Fruit fly (Drosophila melanogaster) whole organism, embryonic: Measurements from ENCODE around the gene Bet3.

Experiments used
- Abd-B ChIP-seq: fragments of 200-800 bp; sonication (Bioruptor generic); optimal IDR thresholded peaks from 2 replicates; lab custom pipeline; 2018; ENCODE audit warnings: missing biosample characterization, mild to moderate bottlenecking, missing genetic modification characterization, moderate library complexity
- Ada2b ChIP-seq: fragments of 200-800 bp; sonication (Bioruptor generic); IDR thresholded peaks from 2 replicates; pipeline ENCODE4 v1.3.6; 2022; ENCODE audit warnings: missing biosample characterization, missing genetic modification characterization
- Antp ChIP-seq: fragments of 200-800 bp; sonication (Bioruptor generic); optimal IDR thresholded peaks from 3 replicates; lab custom pipeline; 2016; ENCODE audit warnings: missing biosample characterization, missing genetic modification characterization
- CG10979 ChIP-seq: fragments of 200-800 bp; sonication (Bioruptor generic); optimal IDR thresholded peaks from 2 replicates; lab custom pipeline; 2018; ENCODE audit warnings: missing biosample characterization, mild to moderate bottlenecking, missing genetic modification characterization, moderate library complexity
- CG1233 ChIP-seq: fragments of 200-800 bp; sonication (Bioruptor generic); optimal IDR thresholded peaks from 4 replicates; lab custom pipeline; 2018; ENCODE audit warnings: missing biosample characterization, mild to moderate bottlenecking, missing genetic modification characterization
- CG15269 ChIP-seq: fragments of 200-800 bp; sonication (Bioruptor generic); optimal IDR thresholded peaks from 2 replicates; lab custom pipeline; 2018; ENCODE audit warnings: missing biosample characterization, mild to moderate bottlenecking, missing genetic modification characterization, moderate library complexity
- CG1832 ChIP-seq: fragments of 200-800 bp; sonication (Bioruptor generic); optimal IDR thresholded peaks from 2 replicates; lab custom pipeline; 2017; ENCODE audit warnings: missing biosample characterization, mild to moderate bottlenecking, missing genetic modification characterization, inconsistent platforms
- CG18764 ChIP-seq: fragments of 200-800 bp; sonication (Bioruptor generic); optimal IDR thresholded peaks from 3 replicates; lab custom pipeline; 2016; ENCODE audit warnings: missing biosample characterization, missing genetic modification characterization
- CG33557 ChIP-seq: fragments of 200-800 bp; sonication (Bioruptor generic); optimal IDR thresholded peaks from 2 replicates; lab custom pipeline; 2019; ENCODE audit warnings: missing biosample characterization, mild to moderate bottlenecking, missing genetic modification characterization, moderate library complexity
- CG3838 ChIP-seq: fragments of 200-800 bp; sonication (Bioruptor generic); optimal IDR thresholded peaks from 3 replicates; lab custom pipeline; 2016; ENCODE audit warnings: missing biosample characterization, missing genetic modification characterization
- CG5180 ChIP-seq: fragments of 200-800 bp; sonication (Bioruptor generic); optimal IDR thresholded peaks from 3 replicates; lab custom pipeline; 2017; ENCODE audit warnings: missing biosample characterization, missing genetic modification characterization, mild to moderate bottlenecking, moderate library complexity, missing genetic modification reagents
- CG5245 ChIP-seq: fragments of 200-800 bp; sonication (Bioruptor generic); optimal IDR thresholded peaks from 3 replicates; lab custom pipeline; 2016; ENCODE audit warnings: missing biosample characterization, missing genetic modification characterization
- CG6175 ChIP-seq: fragments of 200-800 bp; sonication (Bioruptor generic); IDR thresholded peaks from 3 replicates; pipeline ENCODE4 v1.3.6; 2022; ENCODE audit warnings: missing biosample characterization, missing genetic modification characterization
- CG6765 ChIP-seq: fragments of 200-800 bp; sonication (Bioruptor generic); optimal IDR thresholded peaks from 3 replicates; lab custom pipeline; 2017; ENCODE audit warnings: missing biosample characterization, mild to moderate bottlenecking, missing genetic modification characterization
- CG7556 ChIP-seq: fragments of 200-800 bp; sonication (Bioruptor generic); optimal IDR thresholded peaks from 2 replicates; lab custom pipeline; 2017; ENCODE audit warnings: missing biosample characterization, mild to moderate bottlenecking, missing genetic modification characterization
- CG8089 ChIP-seq: fragments of 200-800 bp; sonication (Bioruptor generic); optimal IDR thresholded peaks from 3 replicates; lab custom pipeline; 2016; ENCODE audit warnings: missing biosample characterization, missing genetic modification characterization
- CG9215 ChIP-seq: fragments of 200-800 bp; sonication (Bioruptor generic); IDR thresholded peaks from 2 replicates; pipeline ENCODE4 v1.3.6; 2022; ENCODE audit warnings: missing biosample characterization, missing genetic modification characterization
- CG9609 ChIP-seq: fragments of 200-800 bp; sonication (Bioruptor generic); optimal IDR thresholded peaks from 3 replicates; lab custom pipeline; 2016; ENCODE audit warnings: missing biosample characterization, missing genetic modification characterization
- Dad ChIP-seq: fragments of 200-800 bp; sonication (Bioruptor generic); optimal IDR thresholded peaks from 3 replicates; lab custom pipeline; 2016; ENCODE audit warnings: missing biosample characterization, missing genetic modification characterization
- Deaf1 ChIP-seq: fragments of 200-800 bp; optimal IDR thresholded peaks from 3 replicates; lab custom pipeline; 2019; ENCODE audit warnings: missing biosample characterization, mild to moderate bottlenecking, missing genetic modification characterization, moderate library complexity
- HLH4C ChIP-seq: fragments of 200-800 bp; sonication (Bioruptor generic); IDR thresholded peaks from 3 replicates; pipeline ENCODE4 v1.3.6; 2022; ENCODE audit warnings: missing biosample characterization, missing genetic modification characterization; ENCODE audit not compliant: partially characterized antibody
- HLH54F ChIP-seq: fragments of 200-800 bp; sonication (Bioruptor generic); optimal IDR thresholded peaks from 3 replicates; lab custom pipeline; 2016; ENCODE audit warnings: missing biosample characterization, missing genetic modification characterization
- HmgZ ChIP-seq: fragments of 200-800 bp; sonication (Bioruptor generic); optimal IDR thresholded peaks from 2 replicates; lab custom pipeline; 2018; ENCODE audit warnings: missing biosample characterization, mild to moderate bottlenecking, missing genetic modification characterization
- Jarid2 ChIP-seq: fragments of 200-800 bp; sonication (Bioruptor generic); optimal IDR thresholded peaks from 3 replicates; lab custom pipeline; 2017; ENCODE audit warnings: mild to moderate bottlenecking, missing biosample characterization, missing genetic modification reagents, missing genetic modification characterization
- Lim3 ChIP-seq: fragments of 200-800 bp; sonication (Bioruptor generic); IDR thresholded peaks from 2 replicates; pipeline ENCODE4 v1.3.6; 2022; ENCODE audit warnings: missing biosample characterization, missing genetic modification characterization
- MTF-1 ChIP-seq: fragments of 200-800 bp; sonication (Bioruptor generic); optimal IDR thresholded peaks from 2 replicates; lab custom pipeline; 2018; ENCODE audit warnings: missing biosample characterization, mild to moderate bottlenecking, missing genetic modification characterization, borderline replicate concordance
- Meics ChIP-seq: fragments of 200-800 bp; sonication (Bioruptor generic); optimal IDR thresholded peaks from 2 replicates; lab custom pipeline; 2017; ENCODE audit warnings: missing biosample characterization, mild to moderate bottlenecking, missing genetic modification characterization
- NFAT ChIP-seq: fragments of 200-800 bp; sonication (Bioruptor generic); IDR thresholded peaks from 2 replicates; pipeline ENCODE4 v1.3.6; 2022; ENCODE audit warnings: missing biosample characterization, missing genetic modification characterization
- Pdp1 ChIP-seq, 2 experiments: fragments of 200-800 bp; sonication (Bioruptor generic); optimal IDR thresholded peaks; 3 replicates each; lab custom pipeline; 2016; ENCODE audit warnings: missing biosample characterization in 2 of 2, missing genetic modification characterization in 2 of 2, mild to moderate bottlenecking in 1 of 2, moderate library complexity in 1 of 2
- TFAM ChIP-seq: fragments of 200-800 bp; sonication (Bioruptor generic); optimal IDR thresholded peaks from 2 replicates; lab custom pipeline; 2017; ENCODE audit warnings: missing biosample characterization, missing genetic modification characterization, inconsistent platforms
- az2 ChIP-seq: fragments of 200-800 bp; sonication (Bioruptor generic); optimal IDR thresholded peaks from 3 replicates; lab custom pipeline; 2016; ENCODE audit warnings: missing biosample characterization, missing genetic modification characterization
- danr ChIP-seq: fragments of 200-800 bp; sonication (Bioruptor generic); IDR thresholded peaks from 2 replicates; pipeline ENCODE4 v1.3.6; 2022; ENCODE audit warnings: missing biosample characterization, missing genetic modification characterization
- dm ChIP-seq: fragments of 200-800 bp; sonication (Bioruptor generic); optimal IDR thresholded peaks from 3 replicates; lab custom pipeline; 2016; ENCODE audit warnings: missing biosample characterization, missing genetic modification characterization
- gce ChIP-seq: fragments of 200-800 bp; sonication (Bioruptor generic); IDR thresholded peaks from 3 replicates; pipeline ENCODE4 v1.3.6; 2022; ENCODE audit warnings: missing biosample characterization, missing genetic modification characterization
- gcm2 ChIP-seq: fragments of 200-800 bp; sonication (Bioruptor generic); optimal IDR thresholded peaks from 2 replicates; lab custom pipeline; 2016; ENCODE audit warnings: missing biosample characterization, missing genetic modification characterization
- lilli ChIP-seq: fragments of 200-800 bp; sonication (Bioruptor generic); optimal IDR thresholded peaks from 3 replicates; lab custom pipeline; 2016; ENCODE audit warnings: missing biosample characterization, missing genetic modification characterization
- mam ChIP-seq: fragments of 200-800 bp; sonication (Bioruptor generic); optimal IDR thresholded peaks from 3 replicates; lab custom pipeline; 2016; ENCODE audit warnings: missing biosample characterization, missing genetic modification characterization
- nerfin-2 ChIP-seq: fragments of 200-800 bp; sonication (Bioruptor generic); IDR thresholded peaks from 2 replicates; pipeline ENCODE4 v1.3.6; 2022; ENCODE audit warnings: missing biosample characterization, missing genetic modification characterization; ENCODE audit not compliant: partially characterized antibody
- nom ChIP-seq: fragments of 200-800 bp; sonication (Bioruptor generic); optimal IDR thresholded peaks from 2 replicates; lab custom pipeline; 2017; ENCODE audit warnings: missing biosample characterization, missing genetic modification characterization, mild to moderate bottlenecking, moderate library complexity, missing genetic modification reagents
- onecut ChIP-seq: fragments of 200-800 bp; sonication (Bioruptor generic); IDR thresholded peaks from 2 replicates; pipeline ENCODE4 v1.3.6; 2022; ENCODE audit warnings: missing biosample characterization, missing genetic modification characterization
- peb ChIP-seq: fragments of 200-800 bp; sonication (Bioruptor generic); IDR thresholded peaks from 2 replicates; pipeline ENCODE4 v1.3.6; 2022; ENCODE audit warnings: missing biosample characterization, missing genetic modification characterization
- pho ChIP-seq: fragments of 200-800 bp; sonication (Bioruptor generic); optimal IDR thresholded peaks from 2 replicates; lab custom pipeline; 2016; ENCODE audit warnings: missing biosample characterization, missing genetic modification characterization
- repo ChIP-seq: fragments of 200-800 bp; sonication (Bioruptor generic); optimal IDR thresholded peaks from 2 replicates; lab custom pipeline; 2016; ENCODE audit warnings: missing biosample characterization, missing genetic modification characterization
- sim ChIP-seq: fragments of 200-800 bp; sonication (Bioruptor generic); IDR thresholded peaks from 2 replicates; pipeline ENCODE4 v1.3.6; 2022; ENCODE audit warnings: missing biosample characterization, missing genetic modification characterization
- slbo ChIP-seq: fragments of 200-800 bp; sonication (Bioruptor generic); IDR thresholded peaks from 2 replicates; pipeline ENCODE4 v1.3.6; 2022; ENCODE audit warnings: missing biosample characterization, missing genetic modification characterization
- slp2 ChIP-seq: fragments of 200-800 bp; sonication (Bioruptor generic); optimal IDR thresholded peaks from 2 replicates; lab custom pipeline; 2016; ENCODE audit warnings: missing biosample characterization, missing genetic modification characterization
- stc ChIP-seq: fragments of 200-800 bp; sonication (Bioruptor generic); IDR thresholded peaks from 2 replicates; pipeline ENCODE4 v1.3.6; 2022; ENCODE audit warnings: missing biosample characterization, missing genetic modification characterization
- sug ChIP-seq: fragments of 200-800 bp; optimal IDR thresholded peaks from 2 replicates; lab custom pipeline; 2019; ENCODE audit warnings: missing biosample characterization, mild to moderate bottlenecking, missing genetic modification characterization, moderate library complexity
- ttk ChIP-seq: fragments of 200-800 bp; sonication (Bioruptor generic); IDR thresholded peaks from 2 replicates; pipeline ENCODE4 v2.1.2; 2022; ENCODE audit warnings: missing biosample characterization, missing genetic modification characterization
- wdn ChIP-seq: fragments of 200-800 bp; sonication (Bioruptor generic); IDR thresholded peaks from 2 replicates; pipeline ENCODE4 v1.3.6; 2022; ENCODE audit warnings: missing biosample characterization, missing genetic modification characterization

Gene Bet3

DNA sequence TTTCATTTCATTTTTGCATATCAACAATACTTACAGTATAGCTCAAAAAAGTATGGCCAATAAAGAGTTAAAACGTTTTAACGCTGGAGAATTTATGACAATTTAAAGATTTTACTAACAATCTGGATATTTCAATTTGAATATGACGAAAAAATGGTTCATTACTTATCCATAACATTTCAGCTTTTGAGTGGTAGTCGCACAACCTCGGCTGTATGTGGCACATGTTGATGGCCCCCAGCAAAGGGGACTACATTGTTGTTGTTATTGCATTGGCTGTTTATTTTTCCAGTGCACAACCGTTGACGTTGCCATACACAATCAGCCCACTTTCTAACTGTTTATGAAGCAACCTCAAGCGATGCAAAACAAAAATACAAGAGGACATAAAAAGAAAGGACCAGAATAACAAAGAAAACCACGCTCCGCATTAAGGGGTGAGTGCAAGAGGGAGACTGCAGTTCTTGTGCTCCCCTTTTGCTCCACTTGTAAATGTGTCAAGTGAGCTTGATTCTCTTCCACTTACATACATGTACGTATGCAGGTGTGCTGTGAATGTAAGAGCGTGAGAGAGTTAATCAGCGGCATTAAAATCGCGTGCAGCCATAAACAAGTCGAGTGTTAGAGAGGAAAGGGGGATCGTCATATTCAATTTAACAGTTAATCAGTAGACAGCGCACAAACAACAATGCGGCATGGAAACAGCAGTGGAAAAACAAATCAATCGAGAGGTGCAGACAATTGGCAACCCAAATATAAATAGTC lies 21.8 kb downstream of the Bet3 start (continued):
- no peak for TF ChIP-seq Jarid2 (GFP tag; lab: Kevin White, UChicago)
- no peak for TF ChIP-seq CG6175 (GFP tag; lab: Robert Waterston, UW)
- peak; percentile 5 for TF ChIP-seq CG10979 (tag; lab: Kevin White, UChicago)
- TF ChIP-seq CG5180 (GFP tag; lab: Kevin White, UChicago) = no peak
- TF ChIP-seq CG8089 = no peak
- no peak for TF ChIP-seq HLH54F (GFP tag; lab: Kevin White, UChicago)
- TF ChIP-seq CG3838 (GFP tag; lab: Kevin White, UChicago) = no peak
- TF ChIP-seq Dad (GFP tag; lab: Kevin White, UChicago) = no peak
- peak; percentile 30 for TF ChIP-seq Meics
- TF ChIP-seq wdn (GFP tag; lab: Robert Waterston, UW) = no peak; the same call in 1 of the 2 replicates
- no peak for TF ChIP-seq CG9609 (GFP tag; lab: Kevin White, UChicago)
- TF ChIP-seq Lim3 (GFP tag; lab: Robert Waterston, UW) = 0 out of 2 replicates have a peak, but pooled peaks have one; percentile 19
- no peak for TF ChIP-seq repo
- TF ChIP-seq CG7556 (GFP tag; lab: Kevin White, UChicago) = peak; percentile 62
- no peak for TF ChIP-seq Antp (GFP tag; lab: Kevin White, UChicago)
- TF ChIP-seq CG1832 (GFP tag; lab: Kevin White, UChicago) = no peak
- no peak for TF ChIP-seq Pdp1 (GFP tag; optimal IDR thresholded peaks at IDR 0.05; lab: Kevin White, UChicago)
- peak; percentile 18 for TF ChIP-seq lilli (GFP tag; lab: Kevin White, UChicago)
- TF ChIP-seq gce (GFP tag; lab: Robert Waterston, UW) = no peak
- TF ChIP-seq stc = peak; percentile 54; the same call in 1 of the 2 replicates
- no peak for TF ChIP-seq CG5245 (GFP tag; lab: Kevin White, UChicago)
- TF ChIP-seq TFAM (GFP tag; lab: Kevin White, UChicago) = no peak
- no peak for TF ChIP-seq MTF-1 (GFP tag; lab: Kevin White, UChicago)
- TF ChIP-seq slp2 = peak; percentile 17
- peak; percentile 12 for TF ChIP-seq CG1233 (GFP tag; lab: Kevin White, UChicago)
- TF ChIP-seq CG9215 = no peak
- TF ChIP-seq CG15269 = peak; percentile 66
- TF ChIP-seq danr = no peak
- no peak for TF ChIP-seq CG33557
- peak; percentile 38 for TF ChIP-seq slbo (GFP tag; lab: Robert Waterston, UW)
- no peak for TF ChIP-seq CG18764 (GFP tag; lab: Kevin White, UChicago)
- TF ChIP-seq sim (GFP tag; lab: Robert Waterston, UW) = no peak
- peak; percentile 4 for TF ChIP-seq Abd-B
- peak; percentile 17; the same call in 1 of the 2 replicates for TF ChIP-seq peb (GFP tag; lab: Robert Waterston, UW)
- TF ChIP-seq mam (GFP tag; lab: Kevin White, UChicago) = no peak
- no peak for TF ChIP-seq gcm2 (GFP tag; lab: Kevin White, UChicago)
- TF ChIP-seq pho = no peak
- TF ChIP-seq az2 (GFP tag; lab: Kevin White, UChicago) = peak; percentile 19
- no peak for TF ChIP-seq HmgZ
- TF ChIP-seq CG6765 = no peak
- TF ChIP-seq Ada2b = peak; percentile 55
- TF ChIP-seq dm (GFP tag; lab: Kevin White, UChicago) = no peak
- no peak for TF ChIP-seq nerfin-2 (GFP tag; lab: Robert Waterston, UW)
- TF ChIP-seq HLH4C = no peak
- peak; percentile 90 for TF ChIP-seq sug
- TF ChIP-seq ttk (GFP tag; lab: Robert Waterston, UW) = peak; percentile 54
- TF ChIP-seq nom (GFP tag; lab: Kevin White, UChicago) = peak; percentile 90
- TF ChIP-seq NFAT = no peak
- TF ChIP-seq onecut (GFP tag; lab: Robert Waterston, UW) = peak; percentile 27; the same call in 1 of the 2 replicates
- TF ChIP-seq Deaf1 (tag; lab: Kevin White, UChicago) = no peak
